Worm (Caenorhabditis elegans) whole organism, L3 larva: ENCODE measurements around the gene rib-2.

Experiments used
- R02D3.7 ChIP-seq: fragments of 150-350 bp; optimal IDR thresholded peaks from 2 replicates; lab custom pipeline; 2014; ENCODE audit warnings: missing biosample characterization, missing genetic modification characterization
- ZK546.5 ChIP-seq: sonication (generic microtip); optimal IDR thresholded peaks from 2 replicates; lab custom pipeline; 2017; ENCODE audit warnings: missing biosample characterization, missing genetic modification characterization
- aly-2 ChIP-seq: fragments of 150-350 bp; optimal IDR thresholded peaks from 2 replicates; lab custom pipeline; 2014; ENCODE audit warnings: missing biosample characterization, missing genetic modification characterization
- ama-1 ChIP-seq: fragments of 150-350 bp; optimal IDR thresholded peaks from 2 replicates; lab custom pipeline; 2018
- ceh-16 ChIP-seq: sonication (generic microtip); optimal IDR thresholded peaks from 2 replicates; lab custom pipeline; 2017; ENCODE audit warnings: missing biosample characterization, missing genetic modification characterization
- ceh-28 ChIP-seq: fragments of 150-350 bp; optimal IDR thresholded peaks from 2 replicates; lab custom pipeline; 2014; ENCODE audit warnings: missing biosample characterization, missing genetic modification reagents, missing genetic modification characterization
- ceh-82 ChIP-seq: fragments of 150-350 bp; optimal IDR thresholded peaks from 2 replicates; lab custom pipeline; 2014; ENCODE audit warnings: missing biosample characterization, missing genetic modification characterization
- ceh-9 ChIP-seq: sonication (generic microtip); optimal IDR thresholded peaks from 2 replicates; lab custom pipeline; 2018; ENCODE audit warnings: missing biosample characterization, missing genetic modification characterization
- daf-12 ChIP-seq: fragments of 150-350 bp; optimal IDR thresholded peaks from 2 replicates; lab custom pipeline; 2014; ENCODE audit warnings: missing biosample characterization, missing genetic modification reagents, missing genetic modification characterization
- egl-27 ChIP-seq: sonication (generic microtip); optimal IDR thresholded peaks from 4 replicates; lab custom pipeline; 2017; ENCODE audit warnings: missing biosample characterization, missing genetic modification reagents, missing genetic modification characterization
- egl-5 ChIP-seq: fragments of 150-350 bp; optimal IDR thresholded peaks from 2 replicates; lab custom pipeline; 2017; ENCODE audit warnings: missing biosample characterization, missing genetic modification reagents, missing genetic modification characterization, inconsistent platforms
- elt-1 ChIP-seq: fragments of 150-350 bp; optimal IDR thresholded peaks from 2 replicates; lab custom pipeline; 2014; ENCODE audit warnings: missing biosample characterization, missing genetic modification characterization
- elt-2 ChIP-seq: sonication (generic microtip); optimal IDR thresholded peaks from 2 replicates; lab custom pipeline; 2016; ENCODE audit warnings: missing genetic modification reagents, mild to moderate bottlenecking, missing genetic modification characterization, missing compliant biosample characterization
- elt-3 ChIP-seq, 3 experiments: fragments of 150-350 bp in 1 of 3; sonication (generic microtip) in 2 of 3; optimal IDR thresholded peaks; 2 replicates in 2 of 3; 4 replicates in 1 of 3; lab custom pipeline; 2014 to 2017; ENCODE audit warnings: missing biosample characterization in 3 of 3, missing genetic modification characterization in 3 of 3
- eor-1 ChIP-seq, 2 experiments: fragments of 150-350 bp; optimal IDR thresholded peaks; 2 replicates each; lab custom pipeline; 2014 to 2018; ENCODE audit warnings: missing biosample characterization in 2 of 2, missing genetic modification characterization in 2 of 2
- fkh-10 ChIP-seq: sonication (generic microtip); optimal IDR thresholded peaks from 2 replicates; lab custom pipeline; 2017; ENCODE audit warnings: missing biosample characterization, missing genetic modification reagents, missing genetic modification characterization
- fkh-2 ChIP-seq: fragments of 150-350 bp; optimal IDR thresholded peaks from 2 replicates; lab custom pipeline; 2014; ENCODE audit warnings: missing biosample characterization, missing genetic modification reagents, missing genetic modification characterization
- fos-1 ChIP-seq: fragments of 150-350 bp; optimal IDR thresholded peaks from 2 replicates; lab custom pipeline; 2014; ENCODE audit warnings: missing biosample characterization, missing genetic modification characterization
- hmg-11 ChIP-seq: sonication (generic microtip); optimal IDR thresholded peaks from 2 replicates; lab custom pipeline; 2016; ENCODE audit warnings: missing genetic modification characterization, missing compliant biosample characterization
- jun-1 ChIP-seq: fragments of 150-350 bp; optimal IDR thresholded peaks from 2 replicates; lab custom pipeline; 2014; ENCODE audit warnings: missing biosample characterization, missing genetic modification reagents, missing genetic modification characterization
- lsy-12 ChIP-seq: sonication (generic microtip); optimal IDR thresholded peaks from 2 replicates; lab custom pipeline; 2016; ENCODE audit warnings: mild to moderate bottlenecking, missing genetic modification characterization, missing compliant biosample characterization
- mdl-1 ChIP-seq: fragments of 150-350 bp; optimal IDR thresholded peaks from 2 replicates; lab custom pipeline; 2014; ENCODE audit warnings: missing biosample characterization, missing genetic modification characterization
- nfya-1 ChIP-seq: sonication (generic microtip); optimal IDR thresholded peaks from 2 replicates; lab custom pipeline; 2017; ENCODE audit warnings: missing genetic modification characterization, mild to moderate bottlenecking, missing compliant biosample characterization, antibody characterized with exemption, moderate library complexity; ENCODE audit not compliant: insufficient read depth
- nhr-11 ChIP-seq: fragments of 150-350 bp; optimal IDR thresholded peaks from 2 replicates; lab custom pipeline; 2014; ENCODE audit warnings: missing biosample characterization, missing genetic modification characterization
- nhr-12 ChIP-seq: fragments of 150-350 bp; optimal IDR thresholded peaks from 2 replicates; lab custom pipeline; 2014; ENCODE audit warnings: missing biosample characterization, missing genetic modification characterization
- nhr-23 ChIP-seq: fragments of 150-350 bp; optimal IDR thresholded peaks from 2 replicates; lab custom pipeline; 2014; ENCODE audit warnings: missing biosample characterization, missing genetic modification reagents, missing genetic modification characterization
- nhr-237 ChIP-seq: fragments of 150-350 bp; optimal IDR thresholded peaks from 2 replicates; lab custom pipeline; 2014; ENCODE audit warnings: missing biosample characterization, missing genetic modification characterization
- nhr-25 ChIP-seq: sonication (generic microtip); optimal IDR thresholded peaks from 2 replicates; lab custom pipeline; 2017; ENCODE audit warnings: missing biosample characterization, missing genetic modification characterization
- nhr-28 ChIP-seq: fragments of 150-350 bp; optimal IDR thresholded peaks from 2 replicates; lab custom pipeline; 2014; ENCODE audit warnings: missing biosample characterization, missing genetic modification characterization
- nhr-43 ChIP-seq: sonication (generic microtip); optimal IDR thresholded peaks from 2 replicates; lab custom pipeline; 2016; ENCODE audit warnings: mild to moderate bottlenecking, missing genetic modification characterization, missing compliant biosample characterization; ENCODE audit not compliant: poor library complexity, severe bottlenecking
- nhr-67 ChIP-seq: fragments of 150-350 bp; optimal IDR thresholded peaks from 2 replicates; lab custom pipeline; 2014; ENCODE audit warnings: missing biosample characterization, missing genetic modification characterization
- nhr-76 ChIP-seq: fragments of 150-350 bp; sonication (generic microtip); optimal IDR thresholded peaks from 5 replicates; lab custom pipeline; 2014; ENCODE audit warnings: missing biosample characterization, missing genetic modification characterization
- nhr-77 ChIP-seq: fragments of 150-350 bp; optimal IDR thresholded peaks from 2 replicates; lab custom pipeline; 2014; ENCODE audit warnings: missing biosample characterization, missing genetic modification characterization
- pha-4 ChIP-seq: fragments of 150-350 bp; optimal IDR thresholded peaks from 2 replicates; lab custom pipeline; 2014; ENCODE audit warnings: missing biosample characterization, missing genetic modification reagents, missing genetic modification characterization
- pqm-1 ChIP-seq: fragments of 150-350 bp; optimal IDR thresholded peaks from 2 replicates; lab custom pipeline; 2017; ENCODE audit warnings: missing biosample characterization, missing genetic modification characterization, inconsistent platforms
- sea-2 ChIP-seq: fragments of 150-350 bp; sonication (generic microtip); optimal IDR thresholded peaks from 4 replicates; lab custom pipeline; 2014; ENCODE audit warnings: missing biosample characterization, missing genetic modification reagents, missing genetic modification characterization
- snpc-4 ChIP-seq: fragments of 150-350 bp; optimal IDR thresholded peaks from 2 replicates; lab custom pipeline; 2014; ENCODE audit warnings: missing biosample characterization, missing genetic modification characterization
- tbx-2 ChIP-seq: sonication (generic microtip); optimal IDR thresholded peaks from 2 replicates; lab custom pipeline; 2016; ENCODE audit warnings: mild to moderate bottlenecking, missing genetic modification characterization, missing compliant biosample characterization
- unc-39 ChIP-seq: sonication (generic microtip); optimal IDR thresholded peaks from 4 replicates; lab custom pipeline; 2017; ENCODE audit warnings: missing biosample characterization, missing genetic modification characterization
- unc-62 ChIP-seq: fragments of 150-350 bp; sonication (generic microtip); optimal IDR thresholded peaks from 4 replicates; lab custom pipeline; 2014; ENCODE audit warnings: missing biosample characterization, missing genetic modification reagents, missing genetic modification characterization
- zag-1 ChIP-seq: fragments of 150-350 bp; optimal IDR thresholded peaks from 2 replicates; lab custom pipeline; 2014; ENCODE audit warnings: missing biosample characterization, missing genetic modification characterization
- ztf-11 ChIP-seq: fragments of 150-350 bp; optimal IDR thresholded peaks from 2 replicates; lab custom pipeline; 2014; ENCODE audit warnings: missing biosample characterization, missing genetic modification characterization
- ztf-4 ChIP-seq: fragments of 150-350 bp; optimal IDR thresholded peaks from 2 replicates; lab custom pipeline; 2014; ENCODE audit warnings: missing biosample characterization, missing genetic modification characterization

The rib-2 gene

DNA sequence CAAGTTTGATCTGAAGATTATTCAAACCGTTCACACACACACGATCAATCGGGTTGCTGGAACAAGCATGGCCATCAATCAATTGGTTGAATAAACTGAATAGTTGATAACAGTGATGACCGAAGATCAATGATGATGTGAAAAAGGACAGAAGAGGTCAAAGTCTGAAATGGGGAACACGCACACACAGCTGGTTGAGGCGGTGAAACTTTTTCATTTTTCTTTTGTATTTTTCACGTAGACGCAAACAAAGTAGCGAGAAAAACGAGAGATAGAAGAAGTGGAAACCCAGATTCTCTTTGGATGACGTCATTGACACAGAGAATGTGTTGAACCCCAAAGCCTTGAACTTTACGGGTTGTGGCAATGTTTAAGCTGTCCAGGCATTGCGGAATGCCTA lies 25.1 kb upstream of the rib-2 start:
- TF ChIP-seq eor-1 (tag; optimal IDR thresholded peaks at IDR 0.05; lab: Kevin White, UChicago), result no peak
- TF ChIP-seq egl-5 (tag; lab: Kevin White, UChicago), result no peak
- TF ChIP-seq nhr-43 (tag; lab: Kevin White, UChicago), result peak; percentile 96
- TF ChIP-seq ama-1 (lab: Kevin White, UChicago), result peak; percentile 96
- peak; percentile 87 for TF ChIP-seq nhr-23 (tag; lab: Kevin White, UChicago)
- TF ChIP-seq ceh-16 (tag; lab: Kevin White, UChicago), result no peak
- peak; percentile 46 for TF ChIP-seq ceh-28
- peak; percentile 17 for TF ChIP-seq lsy-12 (tag; lab: Kevin White, UChicago)
- TF ChIP-seq snpc-4 (tag; lab: Kevin White, UChicago), result no peak
- peak; percentile 40 for TF ChIP-seq nhr-76 (tag; lab: Kevin White, UChicago)
- TF ChIP-seq zag-1 (tag; lab: Kevin White, UChicago), result no peak
- no peak for TF ChIP-seq nhr-67 (tag; lab: Kevin White, UChicago)
- no peak for TF ChIP-seq daf-12 (tag; lab: Kevin White, UChicago)
- peak; percentile 19 for TF ChIP-seq R02D3.7 (tag; lab: Kevin White, UChicago)
- TF ChIP-seq unc-39 (tag; lab: Kevin White, UChicago), result peak; percentile 31
- TF ChIP-seq fos-1 (tag; lab: Kevin White, UChicago), result no peak
- TF ChIP-seq elt-3 (tag; optimal IDR thresholded peaks at IDR 0.05; lab: Kevin White, UChicago), result peak; percentile 41 to 67 (median 55)
- no peak for TF ChIP-seq ZK546.5 (tag; lab: Kevin White, UChicago)
- peak; percentile 61 for TF ChIP-seq mdl-1 (tag; lab: Kevin White, UChicago)
- peak; percentile 63 for TF ChIP-seq elt-2 (tag; lab: Kevin White, UChicago)
- TF ChIP-seq ztf-4, result peak; percentile 87
- peak; percentile 64 for TF ChIP-seq nfya-1 (tag; lab: Kevin White, UChicago)
- TF ChIP-seq pqm-1 (tag; lab: Kevin White, UChicago), result peak; percentile 63
- TF ChIP-seq nhr-11, result no peak
- TF ChIP-seq tbx-2 (tag; lab: Kevin White, UChicago), result peak; percentile 41
- peak; percentile 93 for TF ChIP-seq nhr-25
- TF ChIP-seq jun-1 (tag; lab: Kevin White, UChicago), result peak; percentile 42
- TF ChIP-seq nhr-28 (tag; lab: Kevin White, UChicago), result no peak

DNA sequence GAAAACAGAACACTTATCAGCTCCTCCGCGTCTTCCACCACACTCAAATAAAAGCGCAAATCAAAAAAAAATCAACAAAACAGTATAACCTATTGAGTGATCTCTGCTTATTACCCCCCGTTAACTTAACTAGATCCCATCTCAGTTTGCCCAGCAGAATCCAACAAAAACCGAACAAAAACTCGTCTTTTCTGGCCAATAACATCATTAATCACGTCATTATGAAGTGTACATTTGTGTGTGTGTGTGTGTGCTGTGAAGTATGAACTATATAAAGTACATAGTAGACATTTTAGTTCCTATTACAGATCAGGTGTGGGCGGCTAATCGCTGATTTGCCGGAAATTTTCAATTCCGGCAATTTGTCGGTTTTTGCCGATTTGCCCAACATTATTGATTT lies 24.5 kb upstream of the rib-2 start:
- TF ChIP-seq ceh-82 (tag; lab: Kevin White, UChicago) (no peak), elt-1 (tag; lab: Kevin White, UChicago) (no peak), aly-2 (tag; lab: Kevin White, UChicago) (no peak), lsy-12 (tag; lab: Kevin White, UChicago) (peak; percentile 5), ztf-11 (no peak), nhr-77 (no peak), nhr-43 (tag; lab: Kevin White, UChicago) (peak; percentile 16), jun-1 (tag; lab: Kevin White, UChicago) (no peak), nhr-12 (tag; lab: Kevin White, UChicago) (no peak), ama-1 (lab: Kevin White, UChicago) (peak; percentile 62), nhr-28 (tag; lab: Kevin White, UChicago) (no peak), ceh-16 (tag; lab: Kevin White, UChicago) (no peak), pqm-1 (tag; lab: Kevin White, UChicago) (peak; percentile 38), fkh-10 (GFP tag; lab: Kevin White, UChicago) (no peak), nfya-1 (tag; lab: Kevin White, UChicago) (no peak), ztf-4 (no peak), nhr-11 (no peak), nhr-237 (tag; lab: Kevin White, UChicago) (no peak), hmg-11 (tag; lab: Kevin White, UChicago) (no peak), nhr-23 (tag; lab: Kevin White, UChicago) (peak; percentile 12), daf-12 (tag; lab: Kevin White, UChicago) (no peak), tbx-2 (tag; lab: Kevin White, UChicago) (no peak), unc-62 (GFP tag; lab: Kevin White, UChicago) (no peak), nhr-67 (tag; lab: Kevin White, UChicago) (no peak), R02D3.7 (tag; lab: Kevin White, UChicago) (no peak), elt-3 (tag; optimal IDR thresholded peaks at IDR 0.05; lab: Kevin White, UChicago) (no peak), ZK546.5 (tag; lab: Kevin White, UChicago) (no peak), egl-5 (tag; lab: Kevin White, UChicago) (no peak), nhr-76 (tag; lab: Kevin White, UChicago) (no peak), ceh-28 (no peak), fkh-2 (no peak), mdl-1 (tag; lab: Kevin White, UChicago) (no peak), ceh-9 (tag; lab: Kevin White, UChicago) (no peak), fos-1 (tag; lab: Kevin White, UChicago) (no peak), sea-2 (GFP tag; lab: Kevin White, UChicago) (no peak), eor-1 (tag; optimal IDR thresholded peaks at IDR 0.05; lab: Kevin White, UChicago) (no peak), zag-1 (tag; lab: Kevin White, UChicago) (no peak), pha-4 (tag; lab: Kevin White, UChicago) (no peak), egl-27 (tag; lab: Kevin White, UChicago) (no peak)
